Worm (Caenorhabditis elegans) whole organism, L3 larva: ENCODE data around the gene mboa-3.
A peak's percentile ranks its signal among the peaks of the same experiment; 100 is the strongest.

Experiments
- ZK546.5 ChIP-seq: sonication (generic microtip); optimal IDR thresholded peaks from 2 replicates; lab custom pipeline; 2017; ENCODE audit warnings: missing biosample characterization, missing genetic modification characterization
- ceh-16 ChIP-seq: sonication (generic microtip); optimal IDR thresholded peaks from 2 replicates; lab custom pipeline; 2017; ENCODE audit warnings: missing biosample characterization, missing genetic modification characterization
- ceh-28 ChIP-seq: fragments of 150-350 bp; optimal IDR thresholded peaks from 2 replicates; lab custom pipeline; 2014; ENCODE audit warnings: missing biosample characterization, missing genetic modification reagents, missing genetic modification characterization
- ceh-82 ChIP-seq: fragments of 150-350 bp; optimal IDR thresholded peaks from 2 replicates; lab custom pipeline; 2014; ENCODE audit warnings: missing biosample characterization, missing genetic modification characterization
- ceh-9 ChIP-seq: sonication (generic microtip); optimal IDR thresholded peaks from 2 replicates; lab custom pipeline; 2018; ENCODE audit warnings: missing biosample characterization, missing genetic modification characterization
- egl-5 ChIP-seq: fragments of 150-350 bp; optimal IDR thresholded peaks from 2 replicates; lab custom pipeline; 2017; ENCODE audit warnings: missing biosample characterization, missing genetic modification reagents, missing genetic modification characterization, inconsistent platforms
- elt-2 ChIP-seq: sonication (generic microtip); optimal IDR thresholded peaks from 2 replicates; lab custom pipeline; 2016; ENCODE audit warnings: missing genetic modification reagents, mild to moderate bottlenecking, missing genetic modification characterization, missing compliant biosample characterization
- elt-3 ChIP-seq, 3 experiments: fragments of 150-350 bp in 1 of 3; sonication (generic microtip) in 2 of 3; optimal IDR thresholded peaks; 2 replicates in 2 of 3; 4 replicates in 1 of 3; lab custom pipeline; 2014 to 2017; ENCODE audit warnings: missing biosample characterization in 3 of 3, missing genetic modification characterization in 3 of 3
- eor-1 ChIP-seq, 2 experiments: fragments of 150-350 bp; optimal IDR thresholded peaks; 2 replicates each; lab custom pipeline; 2014 to 2018; ENCODE audit warnings: missing biosample characterization in 2 of 2, missing genetic modification characterization in 2 of 2
- fkh-10 ChIP-seq: sonication (generic microtip); optimal IDR thresholded peaks from 2 replicates; lab custom pipeline; 2017; ENCODE audit warnings: missing biosample characterization, missing genetic modification reagents, missing genetic modification characterization
- fkh-2 ChIP-seq: fragments of 150-350 bp; optimal IDR thresholded peaks from 2 replicates; lab custom pipeline; 2014; ENCODE audit warnings: missing biosample characterization, missing genetic modification reagents, missing genetic modification characterization
- hmg-11 ChIP-seq: sonication (generic microtip); optimal IDR thresholded peaks from 2 replicates; lab custom pipeline; 2016; ENCODE audit warnings: missing genetic modification characterization, missing compliant biosample characterization
- jun-1 ChIP-seq: fragments of 150-350 bp; optimal IDR thresholded peaks from 2 replicates; lab custom pipeline; 2014; ENCODE audit warnings: missing biosample characterization, missing genetic modification reagents, missing genetic modification characterization
- lin-15B ChIP-seq: fragments of 150-350 bp; optimal IDR thresholded peaks from 2 replicates; lab custom pipeline; 2014; ENCODE audit warnings: missing biosample characterization, missing genetic modification characterization
- lin-39 ChIP-seq: fragments of 150-350 bp; optimal IDR thresholded peaks from 2 replicates; lab custom pipeline; 2018; ENCODE audit warnings: missing biosample characterization, missing genetic modification reagents, missing genetic modification characterization
- lsy-12 ChIP-seq: sonication (generic microtip); optimal IDR thresholded peaks from 2 replicates; lab custom pipeline; 2016; ENCODE audit warnings: mild to moderate bottlenecking, missing genetic modification characterization, missing compliant biosample characterization
- mdl-1 ChIP-seq: fragments of 150-350 bp; optimal IDR thresholded peaks from 2 replicates; lab custom pipeline; 2014; ENCODE audit warnings: missing biosample characterization, missing genetic modification characterization
- nfya-1 ChIP-seq: sonication (generic microtip); optimal IDR thresholded peaks from 2 replicates; lab custom pipeline; 2017; ENCODE audit warnings: missing genetic modification characterization, mild to moderate bottlenecking, missing compliant biosample characterization, antibody characterized with exemption, moderate library complexity; ENCODE audit not compliant: insufficient read depth
- nhr-11 ChIP-seq: fragments of 150-350 bp; optimal IDR thresholded peaks from 2 replicates; lab custom pipeline; 2014; ENCODE audit warnings: missing biosample characterization, missing genetic modification characterization
- nhr-23 ChIP-seq: fragments of 150-350 bp; optimal IDR thresholded peaks from 2 replicates; lab custom pipeline; 2014; ENCODE audit warnings: missing biosample characterization, missing genetic modification reagents, missing genetic modification characterization
- nhr-237 ChIP-seq: fragments of 150-350 bp; optimal IDR thresholded peaks from 2 replicates; lab custom pipeline; 2014; ENCODE audit warnings: missing biosample characterization, missing genetic modification characterization
- nhr-25 ChIP-seq: sonication (generic microtip); optimal IDR thresholded peaks from 2 replicates; lab custom pipeline; 2017; ENCODE audit warnings: missing biosample characterization, missing genetic modification characterization
- nhr-43 ChIP-seq: sonication (generic microtip); optimal IDR thresholded peaks from 2 replicates; lab custom pipeline; 2016; ENCODE audit warnings: mild to moderate bottlenecking, missing genetic modification characterization, missing compliant biosample characterization; ENCODE audit not compliant: poor library complexity, severe bottlenecking
- nhr-77 ChIP-seq: fragments of 150-350 bp; optimal IDR thresholded peaks from 2 replicates; lab custom pipeline; 2014; ENCODE audit warnings: missing biosample characterization, missing genetic modification characterization
- pha-4 ChIP-seq: fragments of 150-350 bp; optimal IDR thresholded peaks from 2 replicates; lab custom pipeline; 2014; ENCODE audit warnings: missing biosample characterization, missing genetic modification reagents, missing genetic modification characterization
- pqm-1 ChIP-seq: fragments of 150-350 bp; optimal IDR thresholded peaks from 2 replicates; lab custom pipeline; 2017; ENCODE audit warnings: missing biosample characterization, missing genetic modification characterization, inconsistent platforms
- sea-2 ChIP-seq: fragments of 150-350 bp; sonication (generic microtip); optimal IDR thresholded peaks from 4 replicates; lab custom pipeline; 2014; ENCODE audit warnings: missing biosample characterization, missing genetic modification reagents, missing genetic modification characterization
- skn-1 ChIP-seq: fragments of 150-350 bp; optimal IDR thresholded peaks from 2 replicates; lab custom pipeline; 2014; ENCODE audit warnings: missing biosample characterization, missing genetic modification characterization
- snpc-4 ChIP-seq: fragments of 150-350 bp; optimal IDR thresholded peaks from 2 replicates; lab custom pipeline; 2014; ENCODE audit warnings: missing biosample characterization, missing genetic modification characterization
- tbx-2 ChIP-seq: sonication (generic microtip); optimal IDR thresholded peaks from 2 replicates; lab custom pipeline; 2016; ENCODE audit warnings: mild to moderate bottlenecking, missing genetic modification characterization, missing compliant biosample characterization
- zag-1 ChIP-seq: fragments of 150-350 bp; optimal IDR thresholded peaks from 2 replicates; lab custom pipeline; 2014; ENCODE audit warnings: missing biosample characterization, missing genetic modification characterization
- ztf-4 ChIP-seq: fragments of 150-350 bp; optimal IDR thresholded peaks from 2 replicates; lab custom pipeline; 2014; ENCODE audit warnings: missing biosample characterization, missing genetic modification characterization

Gene mboa-3

ce11 chrX:5506432-5506977 lies 16.1 kb downstream of the mboa-3 start:
- no peak for TF ChIP-seq eor-1 (tag; optimal IDR thresholded peaks at IDR 0.05; lab: Kevin White, UChicago)
- TF ChIP-seq nfya-1: peak; percentile 24

ce11 chrX:5505148-5505547 lies 17.5 kb downstream of the mboa-3 start, which contains the start of gene T23F2.2:
Gene T23F2.2 (minus strand): TSS chrX:5505248.
- TF ChIP-seq elt-2 (no peak), zag-1 (tag; lab: Kevin White, UChicago) (no peak), ceh-9 (no peak), lsy-12 (tag; lab: Kevin White, UChicago) (no peak), ceh-82 (tag; lab: Kevin White, UChicago) (no peak), elt-3 (tag; optimal IDR thresholded peaks at IDR 0.05; lab: Kevin White, UChicago) (no peak)

ce11 chrX:5492820-5493382 lies 29.7 kb downstream of the mboa-3 start, which contains the start of the genes bus-8A and bus-8B:
Gene bus-8A (plus strand): TSS chrX:5492915.
Gene bus-8B (plus strand): TSS chrX:5493332.
- TF ChIP-seq lin-15B: no peak
- TF ChIP-seq nhr-25 (tag; lab: Kevin White, UChicago): no peak
- TF ChIP-seq nhr-43 (tag; lab: Kevin White, UChicago): no peak
- no peak for TF ChIP-seq ceh-28 (tag; lab: Kevin White, UChicago)
- TF ChIP-seq ceh-9: no peak
- no peak for TF ChIP-seq pqm-1 (tag; lab: Kevin White, UChicago)
- TF ChIP-seq elt-2: no peak
- no peak for TF ChIP-seq zag-1 (tag; lab: Kevin White, UChicago)
- TF ChIP-seq fkh-2 (tag; lab: Kevin White, UChicago): no peak
- no peak for TF ChIP-seq nhr-23
- no peak for TF ChIP-seq egl-5
- TF ChIP-seq hmg-11 (tag; lab: Kevin White, UChicago): no peak
- no peak for TF ChIP-seq nhr-77 (tag; lab: Kevin White, UChicago)
- TF ChIP-seq tbx-2 (tag; lab: Kevin White, UChicago): no peak
- no peak for TF ChIP-seq elt-3 (tag; optimal IDR thresholded peaks at IDR 0.05; lab: Kevin White, UChicago)
- TF ChIP-seq sea-2: no peak
- TF ChIP-seq, all 47 proteins: peak for 0

- TF ChIP-seq pqm-1 (tag; lab: Kevin White, UChicago) (no peak), ztf-4 (tag; lab: Kevin White, UChicago) (no peak)
Observed at ce11 chrX:5489538-5489937, 33.1 kb downstream of the mboa-3 start, which contains the start of gene F55D1.1. Gene F55D1.1 (plus strand): TSS chrX:5489838.

ce11 chrX:5488867-5489266 lies 33.8 kb downstream of the mboa-3 start:
- TF ChIP-seq ceh-9 (no peak), elt-3 (tag; optimal IDR thresholded peaks at IDR 0.05; lab: Kevin White, UChicago) (no peak), fkh-2 (tag; lab: Kevin White, UChicago) (no peak), nhr-237 (tag; lab: Kevin White, UChicago) (no peak), fkh-10 (GFP tag; lab: Kevin White, UChicago) (no peak), nhr-11 (tag; lab: Kevin White, UChicago) (no peak), nfya-1 (no peak), ZK546.5 (tag; lab: Kevin White, UChicago) (no peak), snpc-4 (tag; lab: Kevin White, UChicago) (no peak), ceh-16 (no peak), skn-1 (tag; lab: Kevin White, UChicago) (no peak), elt-2 (no peak), pha-4 (tag; lab: Kevin White, UChicago) (no peak), zag-1 (tag; lab: Kevin White, UChicago) (no peak), sea-2 (no peak)

ce11 chrX:5485931-5486537 lies 36.6 kb downstream of the mboa-3 start, which contains the start of gene C25F6.1:
Gene C25F6.1 (plus strand): TSS chrX:5486487.
- TF ChIP-seq lsy-12 (tag; lab: Kevin White, UChicago) (no peak), nhr-23 (peak; percentile 23), pha-4 (tag; lab: Kevin White, UChicago) (peak; percentile 29), jun-1 (tag; lab: Kevin White, UChicago) (peak; percentile 18), lin-39 (tag; lab: Kevin White, UChicago) (no peak), ceh-9 (no peak), nhr-25 (tag; lab: Kevin White, UChicago) (no peak), mdl-1 (tag; lab: Kevin White, UChicago) (no peak)
